Worm (Caenorhabditis elegans) whole organism, L4/young adult: ENCODE results near the gene F13B12.6.

Source experiments
- W03F9.2 ChIP-seq: fragments of 150-350 bp; optimal IDR thresholded peaks from 2 replicates; lab custom pipeline; 2014; ENCODE audit warnings: missing biosample characterization, missing genetic modification characterization
- dao-5 ChIP-seq: sonication (generic microtip); optimal IDR thresholded peaks from 2 replicates; lab custom pipeline; 2016; ENCODE audit warnings: missing genotype, missing genetic modification characterization, moderate library complexity, missing compliant biosample characterization

ce11 chrIV:10467347-10467746 is 49.7 kb upstream of the F13B12.6 start:
- TF ChIP-seq dao-5 (tag; lab: Kevin White, UChicago) (no peak), W03F9.2 (tag; lab: Kevin White, UChicago) (no peak)
